Worm (Caenorhabditis elegans): ENCODE data around the gene haao-1.

haao-1 gene

DNA sequence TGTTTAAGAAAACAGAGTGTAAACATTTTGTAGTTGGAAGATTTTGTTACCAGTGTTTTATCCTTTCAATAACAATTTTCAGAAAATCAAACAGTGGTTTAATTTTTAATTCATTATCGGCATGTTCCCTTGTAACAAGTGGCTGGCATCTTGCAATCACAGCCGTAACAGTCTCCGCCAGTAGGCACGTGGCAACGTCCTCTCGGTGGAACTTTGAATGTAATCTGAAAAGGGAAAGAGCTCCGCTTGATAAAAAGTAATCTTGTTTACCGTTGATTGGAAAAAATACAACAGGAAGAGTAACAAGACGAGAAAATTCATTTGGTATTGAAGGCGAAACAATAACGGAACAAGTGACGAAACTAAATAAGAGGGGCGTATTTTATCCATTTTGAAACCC is 15.3 kb upstream of the haao-1 start, which contains the start of gene K06A4.10:
TSS of gene K06A4.10 (minus strand) at position 390 of the 400 bp plus-strand sequence.
- TF ChIP-seq flt-1 (GFP tag; IDR thresholded peaks at IDR 0.05) (no peak), ztf-23 (GFP tag; IDR thresholded peaks at IDR 0.05) (no peak), T22C8.4 (GFP tag; IDR thresholded peaks at IDR 0.05) (no peak)

ce11 chrV:9491440-9492160 is 13.1 kb upstream of the haao-1 start, which contains the start of gene K06A4.7:
TSS of gene K06A4.7 (minus strand) at chrV:9491490.
- no peak for TF ChIP-seq ref-1 (GFP tag; conservative IDR thresholded peaks at IDR 0.05)
- TF ChIP-seq ztf-29 (GFP tag; IDR thresholded peaks at IDR 0.05): no peak
- no peak for TF ChIP-seq cog-1 (tag; optimal IDR thresholded peaks at IDR 0.05)
- no peak for TF ChIP-seq med-1 (GFP tag; optimal IDR thresholded peaks at IDR 0.05; ENCODE audit: insufficient read depth)
- no peak for TF ChIP-seq T22C8.4 (GFP tag; IDR thresholded peaks at IDR 0.05)
- TF ChIP-seq flt-1 (GFP tag; IDR thresholded peaks at IDR 0.05): no peak
- TF ChIP-seq tab-1 (GFP tag; IDR thresholded peaks at IDR 0.05): no peak
- TF ChIP-seq ztf-23 (GFP tag; IDR thresholded peaks at IDR 0.05): no peak
- TF ChIP-seq klf-2 (GFP tag; conservative IDR thresholded peaks at IDR 0.05): no peak

- no peak for TF ChIP-seq med-1 (GFP tag; optimal IDR thresholded peaks at IDR 0.05; ENCODE audit: insufficient read depth)
- no peak for TF ChIP-seq ref-1 (GFP tag; conservative IDR thresholded peaks at IDR 0.05)
- TF ChIP-seq tab-1 (GFP tag; IDR thresholded peaks at IDR 0.05): no peak
- no peak for TF ChIP-seq flt-1 (GFP tag; IDR thresholded peaks at IDR 0.05)
- no peak for TF ChIP-seq T22C8.4 (GFP tag; IDR thresholded peaks at IDR 0.05)
- TF ChIP-seq klf-2 (GFP tag; conservative IDR thresholded peaks at IDR 0.05): no peak
- no peak for TF ChIP-seq ztf-29 (GFP tag; IDR thresholded peaks at IDR 0.05)
- TF ChIP-seq cog-1 (tag; optimal IDR thresholded peaks at IDR 0.05): no peak
- TF ChIP-seq ztf-23 (GFP tag; IDR thresholded peaks at IDR 0.05): no peak
These were observed 12.2 kb upstream of the haao-1 start for ce11 chrV:9492460-9492859.

- TF ChIP-seq tab-1 (GFP tag; IDR thresholded peaks at IDR 0.05) (no peak), flt-1 (GFP tag; IDR thresholded peaks at IDR 0.05) (no peak), ztf-23 (GFP tag; IDR thresholded peaks at IDR 0.05) (no peak), cog-1 (tag; optimal IDR thresholded peaks at IDR 0.05) (no peak), ztf-29 (GFP tag; IDR thresholded peaks at IDR 0.05) (no peak), klf-2 (GFP tag; conservative IDR thresholded peaks at IDR 0.05) (no peak), ref-1 (GFP tag; conservative IDR thresholded peaks at IDR 0.05) (no peak), med-1 (GFP tag; optimal IDR thresholded peaks at IDR 0.05; ENCODE audit: insufficient read depth) (no peak), T22C8.4 (GFP tag; IDR thresholded peaks at IDR 0.05) (no peak)
These were observed 8.0 kb upstream of the haao-1 start, which contains the start of gene gsnl-1 for ce11 chrV:9496742-9497141. TSS of gene gsnl-1 (plus strand) at chrV:9497042.

DNA sequence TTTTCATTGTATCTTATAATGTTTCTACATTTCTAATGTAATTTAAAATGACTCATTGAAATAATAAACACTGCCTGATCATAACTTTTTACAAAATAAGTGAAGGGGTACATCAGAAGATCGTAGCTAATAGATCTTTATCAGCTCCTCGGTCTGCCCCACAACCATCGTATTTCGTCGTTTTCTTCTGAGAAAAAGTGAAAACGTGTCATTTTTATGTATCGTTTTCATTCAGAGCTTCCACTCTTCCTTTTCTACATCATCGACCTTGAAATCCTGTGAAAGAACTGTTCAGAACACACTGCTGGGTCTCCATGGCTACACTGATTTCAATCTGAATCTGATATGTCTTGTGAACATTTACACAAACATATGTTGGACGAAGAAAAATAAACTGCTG is 5.4 kb upstream of the haao-1 start:
- no peak for TF ChIP-seq klf-2 (GFP tag; conservative IDR thresholded peaks at IDR 0.05)
- no peak for TF ChIP-seq ztf-29 (GFP tag; IDR thresholded peaks at IDR 0.05)
- TF ChIP-seq tab-1 (GFP tag; IDR thresholded peaks at IDR 0.05): no peak
- TF ChIP-seq cog-1 (tag; optimal IDR thresholded peaks at IDR 0.05): no peak
- no peak for TF ChIP-seq med-1 (GFP tag; optimal IDR thresholded peaks at IDR 0.05; ENCODE audit: insufficient read depth)
- no peak for TF ChIP-seq flt-1 (GFP tag; IDR thresholded peaks at IDR 0.05)
- no peak for TF ChIP-seq ztf-23 (GFP tag; IDR thresholded peaks at IDR 0.05)
- TF ChIP-seq ref-1 (GFP tag; conservative IDR thresholded peaks at IDR 0.05): no peak
- TF ChIP-seq T22C8.4 (GFP tag; IDR thresholded peaks at IDR 0.05): no peak

- TF ChIP-seq tab-1 (GFP tag; IDR thresholded peaks at IDR 0.05) (no peak), T22C8.4 (GFP tag; IDR thresholded peaks at IDR 0.05) (no peak), flt-1 (GFP tag; IDR thresholded peaks at IDR 0.05) (no peak), med-1 (GFP tag; optimal IDR thresholded peaks at IDR 0.05; ENCODE audit: insufficient read depth) (no peak), cog-1 (tag; optimal IDR thresholded peaks at IDR 0.05) (no peak), ref-1 (GFP tag; conservative IDR thresholded peaks at IDR 0.05) (no peak), ztf-29 (GFP tag; IDR thresholded peaks at IDR 0.05) (no peak), klf-2 (GFP tag; conservative IDR thresholded peaks at IDR 0.05) (no peak), ztf-23 (GFP tag; IDR thresholded peaks at IDR 0.05) (no peak)
These were observed 3.8 kb upstream of the haao-1 start, which contains the start of gene swt-5 for ce11 chrV:9500826-9501451. TSS of gene swt-5 (plus strand) at chrV:9501401.

- TF ChIP-seq med-1 (GFP tag; optimal IDR thresholded peaks at IDR 0.05; ENCODE audit: insufficient read depth) (peak; percentile 41), tab-1 (GFP tag; IDR thresholded peaks at IDR 0.05) (peak; percentile 94), ztf-29 (GFP tag; IDR thresholded peaks at IDR 0.05) (peak; percentile 79; the same call in 1 of the 2 replicates), flt-1 (GFP tag; IDR thresholded peaks at IDR 0.05) (peak; percentile 97), ztf-23 (GFP tag; IDR thresholded peaks at IDR 0.05) (peak; percentile 95), ref-1 (GFP tag; conservative IDR thresholded peaks at IDR 0.05) (peak; percentile 84), klf-2 (GFP tag; conservative IDR thresholded peaks at IDR 0.05) (peak; percentile 83), T22C8.4 (GFP tag; IDR thresholded peaks at IDR 0.05) (peak; percentile 95), cog-1 (tag; optimal IDR thresholded peaks at IDR 0.05) (peak; percentile 78)
These were observed 1.4 kb upstream of the haao-1 start for ce11 chrV:9503152-9503817.

DNA sequence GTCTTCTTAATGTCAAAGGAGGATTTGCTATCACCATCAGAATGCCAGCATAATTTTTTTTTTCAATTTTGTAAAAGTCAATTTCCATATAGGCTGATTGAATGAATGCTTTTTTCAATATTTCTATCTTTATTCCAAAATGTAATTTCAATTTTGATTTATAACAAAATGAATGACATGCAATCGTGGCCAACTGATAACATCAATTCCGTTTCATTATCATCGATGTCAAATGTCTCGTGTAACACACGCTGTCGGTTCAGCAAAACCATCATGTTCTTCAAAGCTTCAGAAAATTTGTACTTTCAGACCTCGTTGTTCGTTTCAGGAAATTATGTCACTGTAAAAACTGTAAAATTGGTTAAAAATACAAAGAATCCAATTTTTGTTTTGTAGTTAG is 2.2 kb downstream of the haao-1 start:
- no peak for TF ChIP-seq tab-1 (GFP tag; IDR thresholded peaks at IDR 0.05)
- no peak for TF ChIP-seq klf-2 (GFP tag; conservative IDR thresholded peaks at IDR 0.05)
- TF ChIP-seq ztf-29 (GFP tag; IDR thresholded peaks at IDR 0.05): no peak
- no peak for TF ChIP-seq med-1 (GFP tag; optimal IDR thresholded peaks at IDR 0.05; ENCODE audit: insufficient read depth)
- TF ChIP-seq ztf-23 (GFP tag; IDR thresholded peaks at IDR 0.05): no peak

ce11 chrV:9507742-9508141 is 3.0 kb downstream of the haao-1 start, which contains the start of gene acs-14:
TSS of gene acs-14 (plus strand) at chrV:9508132.
- TF ChIP-seq flt-1 (GFP tag; IDR thresholded peaks at IDR 0.05): no peak
- TF ChIP-seq ref-1 (GFP tag; conservative IDR thresholded peaks at IDR 0.05): no peak
- TF ChIP-seq med-1 (GFP tag; optimal IDR thresholded peaks at IDR 0.05; ENCODE audit: insufficient read depth): no peak
- no peak for TF ChIP-seq tab-1 (GFP tag; IDR thresholded peaks at IDR 0.05)
- no peak for TF ChIP-seq cog-1 (tag; optimal IDR thresholded peaks at IDR 0.05)
- TF ChIP-seq klf-2 (GFP tag; conservative IDR thresholded peaks at IDR 0.05): no peak
- TF ChIP-seq ztf-29 (GFP tag; IDR thresholded peaks at IDR 0.05): no peak
- no peak for TF ChIP-seq T22C8.4 (GFP tag; IDR thresholded peaks at IDR 0.05)

Measured in whole organism, midembryonic.